Worm (Caenorhabditis elegans) whole organism, early embryonic: Measurements from ENCODE around the gene popl-1.

Experiments used
- B0310.2 ChIP-seq: sonication (generic microtip); optimal IDR thresholded peaks from 2 replicates; lab custom pipeline; 2016; ENCODE audit warnings: mild to moderate bottlenecking, missing genetic modification characterization, missing compliant biosample characterization
- F13C5.2 ChIP-seq: sonication (generic microtip); optimal IDR thresholded peaks from 2 replicates; lab custom pipeline; 2017; ENCODE audit warnings: mild to moderate bottlenecking, missing genetic modification characterization, inconsistent platforms, missing compliant biosample characterization
- aly-1 ChIP-seq: sonication (generic microtip); optimal IDR thresholded peaks from 2 replicates; lab custom pipeline; 2016; ENCODE audit warnings: missing genetic modification characterization, missing compliant biosample characterization
- ama-1 ChIP-seq: fragments of 150-350 bp; optimal IDR thresholded peaks from 2 replicates; lab custom pipeline; 2014
- ceh-13 ChIP-seq: fragments of 200-800 bp; sonication (Bioruptor generic); optimal IDR thresholded peaks from 2 replicates; lab custom pipeline; 2018; ENCODE audit warnings: mild to moderate bottlenecking, missing genetic modification characterization, missing compliant biosample characterization
- ceh-36 ChIP-seq: sonication (generic microtip); optimal IDR thresholded peaks from 2 replicates; lab custom pipeline; 2016; ENCODE audit warnings: missing genetic modification characterization, inconsistent platforms, missing compliant biosample characterization
- ets-7 ChIP-seq: sonication (generic microtip); optimal IDR thresholded peaks from 2 replicates; lab custom pipeline; 2016; ENCODE audit warnings: missing genotype, missing genetic modification characterization, missing compliant biosample characterization
- flt-1 ChIP-seq: fragments of 200-800 bp; sonication (Bioruptor generic); IDR thresholded peaks from 2 replicates; pipeline ENCODE4 v1.3.6; 2022; ENCODE audit warnings: missing genetic modification characterization, missing compliant biosample characterization
- hmbx-1 ChIP-seq: sonication (generic microtip); optimal IDR thresholded peaks from 2 replicates; lab custom pipeline; 2016; ENCODE audit warnings: mild to moderate bottlenecking, missing genetic modification characterization, missing compliant biosample characterization
- hmg-4 ChIP-seq: fragments of 200-800 bp; sonication (Bioruptor generic); optimal IDR thresholded peaks from 2 replicates; lab custom pipeline; 2018; ENCODE audit warnings: mild to moderate bottlenecking, missing genetic modification characterization, missing compliant biosample characterization
- hnd-1 ChIP-seq: sonication (generic microtip); optimal IDR thresholded peaks from 2 replicates; lab custom pipeline; 2016; ENCODE audit warnings: missing genetic modification characterization, missing compliant biosample characterization
- pes-1 ChIP-seq: fragments of 200-800 bp; sonication (Bioruptor generic); IDR thresholded peaks from 2 replicates; pipeline ENCODE4 v1.3.6; 2022; ENCODE audit warnings: missing genetic modification reagents, missing genetic modification characterization, missing compliant biosample characterization
- scrt-1 ChIP-seq: fragments of 200-800 bp; sonication (Bioruptor generic); IDR thresholded peaks from 2 replicates; pipeline ENCODE4 v1.3.6; 2022; ENCODE audit warnings: missing genetic modification characterization, missing compliant biosample characterization
- sea-1 ChIP-seq: fragments of 200-800 bp; sonication (Bioruptor generic); conservative IDR thresholded peaks from 2 replicates; pipeline ENCODE4 v1.3.6; 2022; ENCODE audit warnings: missing genetic modification characterization, missing compliant biosample characterization
- tbx-11 ChIP-seq: fragments of 200-800 bp; sonication (Bioruptor generic); IDR thresholded peaks from 2 replicates; pipeline ENCODE4 v1.3.6; 2022; ENCODE audit warnings: missing genetic modification characterization, missing compliant biosample characterization
- tbx-37 ChIP-seq: fragments of 200-800 bp; sonication (Bioruptor generic); conservative IDR thresholded peaks from 2 replicates; pipeline ENCODE4 v1.3.6; 2022; ENCODE audit warnings: missing genetic modification reagents, missing genetic modification characterization, missing compliant biosample characterization
- tra-4 ChIP-seq: sonication (generic microtip); optimal IDR thresholded peaks from 2 replicates; lab custom pipeline; 2017; ENCODE audit warnings: missing genetic modification characterization, missing compliant biosample characterization

The popl-1 gene

DNA sequence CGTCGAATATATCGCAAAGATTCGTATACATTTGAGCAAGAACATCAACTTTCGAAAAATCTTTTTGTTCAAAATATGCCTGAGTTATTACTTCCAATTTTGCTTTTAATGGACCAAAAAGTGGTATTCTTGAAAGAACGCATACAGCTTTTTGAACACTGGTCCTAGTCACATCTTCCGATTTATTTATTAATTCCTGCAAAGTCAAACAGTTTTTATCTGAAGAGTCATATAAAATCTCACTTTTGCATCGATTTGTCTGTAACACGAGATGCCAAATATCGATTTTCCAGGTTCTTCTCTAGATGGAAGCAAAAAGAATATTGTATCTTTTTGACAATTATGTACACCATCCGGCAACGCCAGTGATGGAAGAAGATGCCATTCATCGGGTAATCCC is 19.1 kb upstream of the popl-1 start:
- TF ChIP-seq F13C5.2 (tag; lab: Kevin White, UChicago) (no peak), ama-1 (peak; percentile 70), tbx-11 (GFP tag; lab: Robert Waterston, UW) (no peak), pes-1 (GFP tag; lab: Robert Waterston, UW) (peak; percentile 34; the same call in 1 of the 2 replicates)

DNA sequence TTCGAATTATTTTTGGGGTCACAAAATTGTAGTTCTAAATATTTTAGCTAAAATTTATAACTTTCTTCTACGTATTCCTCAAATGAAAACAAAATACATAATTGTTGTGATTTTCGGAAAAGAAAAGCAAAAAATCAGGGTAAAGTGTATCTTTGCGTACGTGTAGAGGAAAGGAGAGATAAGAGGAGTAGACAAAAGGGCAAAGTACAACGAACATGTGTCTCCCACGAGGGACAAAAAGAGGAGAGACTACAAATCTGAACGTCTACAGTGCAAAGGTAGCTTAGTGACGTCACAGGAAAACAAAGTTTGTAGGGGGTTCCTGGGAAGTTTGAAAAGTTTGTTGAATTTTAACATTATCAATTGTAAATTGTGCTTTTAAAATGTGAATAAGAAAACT is 16.8 kb upstream of the popl-1 start:
- TF ChIP-seq F13C5.2 (tag; lab: Kevin White, UChicago), result no peak
- TF ChIP-seq tbx-11 (GFP tag; lab: Robert Waterston, UW), result no peak
- TF ChIP-seq ceh-13, result no peak
- 0 out of 2 replicates have a peak, but pooled peaks have one; percentile 30 for TF ChIP-seq sea-1 (GFP tag; lab: Robert Waterston, UW)
- no peak for TF ChIP-seq tra-4 (tag; lab: Kevin White, UChicago)

DNA sequence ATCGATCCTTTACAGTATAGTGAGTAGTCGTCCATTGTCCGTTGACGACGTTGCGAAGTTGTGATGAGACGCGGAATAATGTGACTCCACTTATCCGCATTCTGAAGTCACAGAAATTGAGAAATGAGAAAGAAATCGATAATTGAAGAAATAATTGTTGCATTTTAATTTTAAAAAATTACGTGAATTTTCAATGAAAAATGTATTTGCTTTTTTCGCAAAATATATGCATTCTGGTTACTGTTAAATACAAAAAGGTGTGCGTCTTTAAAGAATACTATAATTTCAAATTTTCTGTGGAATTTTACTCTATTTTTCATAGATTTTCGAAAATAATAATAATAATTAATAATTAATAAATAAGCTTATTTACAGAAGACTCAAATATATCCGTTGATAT is 16.1 kb upstream of the popl-1 start, which contains the start of gene let-721:
Gene let-721, minus strand, starts transcription at position 101 of the 400 bp plus-strand sequence.
- TF ChIP-seq F13C5.2 (tag; lab: Kevin White, UChicago), result no peak

DNA sequence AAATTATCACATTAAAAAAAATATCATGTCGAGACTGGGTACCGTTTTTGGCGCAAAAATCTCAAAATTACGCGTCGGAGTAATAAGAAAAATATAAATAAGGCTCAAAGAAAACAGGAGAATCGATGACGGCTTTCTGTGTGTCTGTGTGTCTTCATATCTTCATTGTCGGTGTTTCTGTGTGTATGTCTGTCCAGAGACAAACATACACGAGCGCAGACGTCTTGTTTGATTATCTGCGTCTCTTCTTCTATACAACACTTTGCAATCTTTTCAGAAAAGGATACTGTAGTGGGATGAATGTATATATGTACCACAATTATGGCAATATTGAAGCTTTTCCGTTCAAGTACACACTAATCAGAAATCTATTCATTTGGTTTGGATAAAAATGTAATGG is 13.6 kb upstream of the popl-1 start, which contains the start of gene C05D11.13:
Gene C05D11.13, minus strand, starts transcription at position 252 of the 400 bp plus-strand sequence.
- TF ChIP-seq ama-1, result no peak
- no peak for TF ChIP-seq aly-1 (tag; lab: Kevin White, UChicago)
- no peak for TF ChIP-seq pes-1 (GFP tag; lab: Robert Waterston, UW)
- no peak for TF ChIP-seq hnd-1
- no peak for TF ChIP-seq ceh-13
- TF ChIP-seq hmbx-1 (tag; lab: Kevin White, UChicago), result no peak
- no peak for TF ChIP-seq ceh-36 (tag; lab: Kevin White, UChicago)
- TF ChIP-seq sea-1 (GFP tag; lab: Robert Waterston, UW), result no peak
- no peak for TF ChIP-seq flt-1 (GFP tag; lab: Robert Waterston, UW)
- TF ChIP-seq scrt-1 (GFP tag; lab: Robert Waterston, UW), result no peak
- TF ChIP-seq B0310.2 (tag; lab: Kevin White, UChicago), result no peak

DNA sequence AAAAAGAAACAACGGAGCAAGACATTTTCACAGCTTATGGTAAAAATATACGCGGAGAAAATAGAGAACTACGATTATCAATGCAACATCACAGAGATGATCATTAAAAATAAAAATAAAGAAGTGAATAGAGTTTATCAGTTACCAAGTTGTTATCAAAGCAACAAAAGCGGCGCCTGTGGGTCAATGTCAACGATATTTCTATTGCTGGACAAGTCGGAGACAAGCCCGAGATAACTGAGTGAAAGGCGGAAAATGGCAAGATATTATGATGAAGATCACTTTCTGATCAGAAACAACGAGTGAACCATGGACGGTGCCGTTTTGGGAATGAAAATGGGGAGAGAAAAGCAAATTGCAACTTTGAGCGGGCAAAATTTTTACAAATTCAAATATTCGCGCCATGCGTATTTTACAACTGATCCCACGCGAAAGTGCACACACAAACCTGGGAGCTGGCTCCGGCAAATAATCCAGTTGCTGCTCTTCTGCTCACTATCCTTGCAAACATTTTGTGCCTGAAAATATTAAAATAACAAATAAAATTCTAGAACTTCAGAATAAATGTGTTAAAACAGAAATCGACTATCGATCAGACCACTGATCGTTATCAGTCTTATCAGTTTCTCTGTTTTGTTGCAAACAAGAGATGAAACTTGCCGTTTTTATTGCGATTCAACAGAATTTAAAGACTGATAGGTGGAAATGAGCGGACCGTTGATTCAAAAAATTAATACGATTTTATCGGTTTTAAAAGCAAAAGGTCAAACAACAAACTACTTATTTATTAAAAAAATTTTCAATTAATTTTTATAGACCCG is 11.8 kb upstream of the popl-1 start, which contains the start of gene mel-32:
Gene mel-32, minus strand, starts transcription at position 696 of the 821 bp plus-strand sequence.
- TF ChIP-seq ceh-36 (tag; lab: Kevin White, UChicago), result no peak
- TF ChIP-seq ama-1, result peak; percentile 21
- TF ChIP-seq scrt-1 (GFP tag; lab: Robert Waterston, UW), result no peak
- no peak for TF ChIP-seq hnd-1

DNA sequence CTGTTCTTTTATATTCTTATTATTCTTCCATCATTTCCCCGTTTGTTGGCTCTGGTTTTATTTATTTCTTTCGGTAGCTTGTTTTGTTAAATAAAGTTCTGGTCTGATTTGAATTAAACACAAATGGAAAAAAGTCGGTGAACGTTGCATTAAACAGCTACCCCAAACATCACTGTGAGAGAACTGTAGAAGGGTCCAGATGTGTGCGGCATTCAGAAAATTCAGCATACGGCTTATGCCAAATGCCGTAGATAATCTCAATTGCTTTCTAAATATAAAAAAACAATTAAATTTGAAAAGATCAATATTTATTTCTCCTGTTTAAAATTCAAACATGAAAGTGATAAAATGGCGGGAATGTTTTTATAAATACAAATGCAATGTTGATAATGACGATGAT is 9.1 kb upstream of the popl-1 start:
- TF ChIP-seq tbx-37 (GFP tag; lab: Robert Waterston, UW) (no peak), ceh-36 (tag; lab: Kevin White, UChicago) (no peak), ama-1 (no peak), aly-1 (tag; lab: Kevin White, UChicago) (no peak), sea-1 (GFP tag; lab: Robert Waterston, UW) (no peak), scrt-1 (GFP tag; lab: Robert Waterston, UW) (no peak), pes-1 (GFP tag; lab: Robert Waterston, UW) (no peak), hmbx-1 (tag; lab: Kevin White, UChicago) (no peak), ets-7 (tag; lab: Kevin White, UChicago) (no peak), hnd-1 (no peak), ceh-13 (no peak), flt-1 (GFP tag; lab: Robert Waterston, UW) (no peak), F13C5.2 (tag; lab: Kevin White, UChicago) (no peak), hmg-4 (no peak)

DNA sequence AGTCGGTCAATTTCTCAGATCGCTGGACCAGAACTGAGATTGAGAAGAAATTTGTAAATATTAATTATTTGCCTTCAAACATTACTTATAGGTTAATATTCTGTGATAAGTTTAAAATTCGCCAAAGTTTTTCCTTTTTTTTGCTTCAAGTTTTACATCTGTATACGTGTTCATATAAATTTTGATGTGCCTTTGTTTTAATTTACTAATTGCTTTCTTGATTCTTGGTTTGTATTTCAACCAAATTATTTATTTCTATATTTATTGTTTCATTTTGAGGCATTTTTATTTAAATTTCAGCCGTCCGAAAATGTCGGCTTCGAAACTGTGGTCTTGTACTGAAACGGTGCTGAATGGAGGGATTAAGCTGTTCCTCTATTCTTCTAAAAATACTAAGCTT is 5.6 kb upstream of the popl-1 start, which contains the start of gene C05D11.1:
Gene C05D11.1, plus strand, starts transcription at position 301 of the 400 bp plus-strand sequence.
- TF ChIP-seq sea-1 (GFP tag; lab: Robert Waterston, UW), result no peak
- no peak for TF ChIP-seq flt-1 (GFP tag; lab: Robert Waterston, UW)
- TF ChIP-seq tbx-37 (GFP tag; lab: Robert Waterston, UW), result no peak
- no peak for TF ChIP-seq tra-4 (tag; lab: Kevin White, UChicago)
- no peak for TF ChIP-seq ceh-36 (tag; lab: Kevin White, UChicago)
- no peak for TF ChIP-seq F13C5.2 (tag; lab: Kevin White, UChicago)
- TF ChIP-seq hmg-4, result no peak
- no peak for TF ChIP-seq hnd-1

DNA sequence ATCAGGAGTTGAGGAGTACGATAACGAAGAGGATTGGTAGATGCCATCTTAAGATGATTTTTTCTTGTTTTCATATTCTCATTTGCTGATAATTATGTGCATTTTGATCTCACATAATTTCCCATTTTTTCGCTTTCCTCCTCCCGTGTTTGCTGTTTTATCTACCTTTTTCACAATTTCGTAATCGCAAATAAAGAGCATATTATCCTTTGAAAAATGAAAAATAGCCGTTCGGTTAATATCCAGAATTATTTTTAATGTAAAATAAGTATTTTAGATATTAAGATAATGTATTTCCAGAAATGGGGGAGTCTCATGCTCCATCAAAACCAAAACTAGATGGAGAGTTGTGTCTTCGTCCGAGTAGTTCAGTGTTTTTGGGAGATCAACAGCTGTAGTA is 2.2 kb upstream of the popl-1 start, which contains the start of gene vps-16:
Gene vps-16, plus strand, starts transcription at position 301 of the 400 bp plus-strand sequence.
- TF ChIP-seq ceh-36 (tag; lab: Kevin White, UChicago) (no peak), tra-4 (tag; lab: Kevin White, UChicago) (no peak), flt-1 (GFP tag; lab: Robert Waterston, UW) (no peak), B0310.2 (tag; lab: Kevin White, UChicago) (no peak), hmbx-1 (tag; lab: Kevin White, UChicago) (no peak), tbx-11 (GFP tag; lab: Robert Waterston, UW) (no peak), F13C5.2 (tag; lab: Kevin White, UChicago) (no peak), ceh-13 (no peak), ama-1 (no peak), pes-1 (GFP tag; lab: Robert Waterston, UW) (no peak), scrt-1 (GFP tag; lab: Robert Waterston, UW) (no peak), hmg-4 (no peak), tbx-37 (GFP tag; lab: Robert Waterston, UW) (no peak), hnd-1 (no peak), aly-1 (tag; lab: Kevin White, UChicago) (no peak)
